Fruit fly (Drosophila melanogaster) whole organism, embryonic: Measurements from ENCODE around the gene CG11843.

ENCODE experiments used
- Awh ChIP-seq: fragments of 200-800 bp; sonication (Bioruptor generic); IDR thresholded peaks from 2 replicates; pipeline ENCODE4, ENCODE4 v1.3.6; 2022; ENCODE audit warnings: missing biosample characterization, missing genetic modification characterization
- Bdp1 ChIP-seq: fragments of 200-800 bp; sonication (Bioruptor generic); optimal IDR thresholded peaks from 3 replicates; lab custom pipeline; 2016; ENCODE audit warnings: missing biosample characterization, missing genetic modification characterization
- Blimp-1 ChIP-seq: fragments of 200-800 bp; sonication (Bioruptor generic); optimal IDR thresholded peaks from 3 replicates; lab custom pipeline; 2018; ENCODE audit warnings: missing biosample characterization, missing genetic modification characterization, mild to moderate bottlenecking, moderate library complexity, missing genetic modification reagents
- CG10274 ChIP-seq: fragments of 200-800 bp; sonication (Bioruptor generic); optimal IDR thresholded peaks from 3 replicates; lab custom pipeline; 2017; ENCODE audit warnings: missing biosample characterization, mild to moderate bottlenecking, missing genetic modification characterization
- CG10543 ChIP-seq: fragments of 200-800 bp; sonication (Bioruptor generic); optimal IDR thresholded peaks from 3 replicates; lab custom pipeline; 2017; ENCODE audit warnings: missing biosample characterization, mild to moderate bottlenecking, missing genetic modification characterization, moderate library complexity
- CG11093 ChIP-seq: fragments of 200-800 bp; sonication (Bioruptor generic); IDR thresholded peaks from 3 replicates; pipeline ENCODE4 v1.3.6; 2022; ENCODE audit warnings: missing biosample characterization, missing genetic modification characterization
- CG11504 ChIP-seq: fragments of 200-800 bp; sonication (Bioruptor generic); optimal IDR thresholded peaks from 3 replicates; lab custom pipeline; 2019; ENCODE audit warnings: missing biosample characterization, mild to moderate bottlenecking, missing genetic modification characterization, moderate library complexity
- CG11696 ChIP-seq: fragments of 200-800 bp; sonication (Bioruptor generic); IDR thresholded peaks from 2 replicates; pipeline ENCODE4 v1.3.6; 2022; ENCODE audit warnings: missing biosample characterization, missing genetic modification characterization
- CG12659 ChIP-seq: fragments of 200-800 bp; sonication (Bioruptor generic); optimal IDR thresholded peaks from 3 replicates; lab custom pipeline; 2017; ENCODE audit warnings: mild to moderate bottlenecking, missing biosample characterization, missing genetic modification reagents, missing genetic modification characterization
- CG14667 ChIP-seq: fragments of 200-800 bp; sonication (Bioruptor generic); IDR thresholded peaks from 2 replicates; pipeline ENCODE4 v1.3.6; 2022; ENCODE audit warnings: missing biosample characterization, missing genetic modification characterization
- CG14710 ChIP-seq: fragments of 200-800 bp; sonication (Bioruptor generic); optimal IDR thresholded peaks from 3 replicates; lab custom pipeline; 2019; ENCODE audit warnings: missing biosample characterization, mild to moderate bottlenecking, missing genetic modification characterization, moderate library complexity
- CG16815 ChIP-seq: fragments of 200-800 bp; sonication (Bioruptor generic); optimal IDR thresholded peaks from 3 replicates; lab custom pipeline; 2017; ENCODE audit warnings: missing biosample characterization, mild to moderate bottlenecking, missing genetic modification characterization
- CG3065 ChIP-seq: fragments of 200-800 bp; sonication (Bioruptor generic); optimal IDR thresholded peaks from 2 replicates; lab custom pipeline; 2016; ENCODE audit warnings: missing biosample characterization, missing genetic modification characterization
- CG31365 ChIP-seq: fragments of 200-800 bp; sonication (Bioruptor generic); optimal IDR thresholded peaks from 2 replicates; lab custom pipeline; 2018; ENCODE audit warnings: missing biosample characterization, mild to moderate bottlenecking, missing genetic modification characterization
- CG31441 ChIP-seq: fragments of 200-800 bp; sonication (Bioruptor generic); IDR thresholded peaks from 2 replicates; pipeline ENCODE4 v1.3.6; 2022; ENCODE audit warnings: missing biosample characterization, missing genetic modification characterization
- CG33557 ChIP-seq: fragments of 200-800 bp; sonication (Bioruptor generic); optimal IDR thresholded peaks from 2 replicates; lab custom pipeline; 2019; ENCODE audit warnings: missing biosample characterization, mild to moderate bottlenecking, missing genetic modification characterization, moderate library complexity
- CG3995 ChIP-seq: fragments of 200-800 bp; sonication (Bioruptor generic); optimal IDR thresholded peaks from 3 replicates; lab custom pipeline; 2016; ENCODE audit warnings: missing biosample characterization, missing genetic modification characterization
- CG4404 ChIP-seq: fragments of 200-800 bp; sonication (Bioruptor generic); IDR thresholded peaks from 2 replicates; pipeline ENCODE4 v1.3.6; 2022; ENCODE audit warnings: missing biosample characterization, missing genetic modification characterization
- CG4424 ChIP-seq: fragments of 200-800 bp; sonication (Bioruptor generic); optimal IDR thresholded peaks from 3 replicates; lab custom pipeline; 2016; ENCODE audit warnings: missing biosample characterization, missing genetic modification characterization
- CG4730 ChIP-seq: fragments of 200-800 bp; sonication (Bioruptor generic); IDR thresholded peaks from 2 replicates; pipeline ENCODE4 v1.3.6; 2022; ENCODE audit warnings: missing biosample characterization, missing genetic modification characterization
- CG6683 ChIP-seq: fragments of 200-800 bp; sonication (Bioruptor generic); optimal IDR thresholded peaks from 2 replicates; lab custom pipeline; 2017; ENCODE audit warnings: missing biosample characterization, mild to moderate bottlenecking, missing genetic modification characterization, missing genetic modification reagents
- CG8290 ChIP-seq, 3 experiments: fragments of 200-800 bp; sonication (Bioruptor generic); optimal IDR thresholded peaks; 2 replicates each; lab custom pipeline; 2016 to 2019; ENCODE audit warnings: missing biosample characterization in 3 of 3, missing genetic modification characterization in 3 of 3, mild to moderate bottlenecking in 2 of 3, moderate library complexity in 1 of 3
- CG8388 ChIP-seq: fragments of 200-800 bp; sonication (Bioruptor generic); optimal IDR thresholded peaks from 2 replicates; lab custom pipeline; 2019; ENCODE audit warnings: missing biosample characterization, mild to moderate bottlenecking, missing genetic modification characterization, moderate library complexity
- CHES-1-like ChIP-seq: fragments of 200-800 bp; sonication (Bioruptor generic); optimal IDR thresholded peaks from 2 replicates; lab custom pipeline; 2016; ENCODE audit warnings: missing biosample characterization, missing genetic modification characterization
- CTCF ChIP-seq: fragments of 200-800 bp; sonication (Bioruptor generic); optimal IDR thresholded peaks from 2 replicates; lab custom pipeline; 2017; ENCODE audit warnings: missing biosample characterization, mild to moderate bottlenecking, missing genetic modification characterization, moderate library complexity
- Dek ChIP-seq: fragments of 200-800 bp; sonication (Bioruptor generic); optimal IDR thresholded peaks from 3 replicates; lab custom pipeline; 2019; ENCODE audit warnings: missing biosample characterization, mild to moderate bottlenecking, missing genetic modification characterization, moderate library complexity
- Dip3 ChIP-seq: fragments of 200-800 bp; sonication (Bioruptor generic); optimal IDR thresholded peaks from 3 replicates; lab custom pipeline; 2016; ENCODE audit warnings: missing biosample characterization, missing genetic modification characterization
- Eip74EF ChIP-seq, 2 experiments: fragments of 200-800 bp in 1 of 2; fragments of >200 bp in 1 of 2; sonication (Bioruptor generic) in 1 of 2; optimal IDR thresholded peaks; 2 replicates each; lab custom pipeline; 2017 to 2019; ENCODE audit warnings: missing biosample characterization in 2 of 2, missing genetic modification characterization in 2 of 2, mild to moderate bottlenecking in 1 of 2, moderate library complexity in 1 of 2
- Ets65A ChIP-seq: fragments of 200-800 bp; sonication (Bioruptor generic); peaks from one replicate; lab custom pipeline; 2016; ENCODE audit warnings: missing biosample characterization, missing genetic modification characterization
- Hand ChIP-seq: fragments of 200-800 bp; sonication (Bioruptor generic); optimal IDR thresholded peaks from 2 replicates; lab custom pipeline; 2017; ENCODE audit warnings: mild to moderate bottlenecking, missing biosample characterization, missing genetic modification reagents, missing genetic modification characterization
- Hr51 ChIP-seq, 2 experiments: fragments of 200-800 bp; sonication (Bioruptor generic); optimal IDR thresholded peaks; 2 replicates in 1 of 2; 3 replicates in 1 of 2; lab custom pipeline; 2016 to 2018; ENCODE audit warnings: missing biosample characterization in 2 of 2, missing genetic modification characterization in 2 of 2, mild to moderate bottlenecking in 1 of 2, moderate library complexity in 1 of 2
- Lpt ChIP-seq: fragments of >200 bp; optimal IDR thresholded peaks from 2 replicates; lab custom pipeline; 2018; ENCODE audit warnings: missing biosample characterization, missing genetic modification characterization
- Myb ChIP-seq: fragments of 200-800 bp; sonication (Bioruptor generic); optimal IDR thresholded peaks from 2 replicates; lab custom pipeline; 2016; ENCODE audit warnings: missing biosample characterization, missing genetic modification characterization
- Oli ChIP-seq: fragments of 200-800 bp; sonication (Bioruptor generic); optimal IDR thresholded peaks from 2 replicates; lab custom pipeline; 2018; ENCODE audit warnings: missing biosample characterization, mild to moderate bottlenecking, missing genetic modification characterization, moderate library complexity
- PHDP ChIP-seq: fragments of 200-800 bp; sonication (Bioruptor generic); optimal IDR thresholded peaks from 3 replicates; lab custom pipeline; 2018; ENCODE audit warnings: missing biosample characterization, mild to moderate bottlenecking, missing genetic modification characterization, moderate library complexity
- Ptx1 ChIP-seq: fragments of 200-800 bp; sonication (Bioruptor generic); IDR thresholded peaks from 2 replicates; pipeline ENCODE4 v1.3.6; 2022; ENCODE audit warnings: missing biosample characterization, missing genetic modification characterization
- Six4 ChIP-seq: fragments of 200-800 bp; sonication (Bioruptor generic); optimal IDR thresholded peaks from 2 replicates; lab custom pipeline; 2016; ENCODE audit warnings: missing biosample characterization, missing genetic modification characterization
- bbx ChIP-seq: fragments of 200-800 bp; sonication (Bioruptor generic); IDR thresholded peaks from 2 replicates; pipeline ENCODE4 v1.3.6; 2022; ENCODE audit warnings: missing biosample characterization, missing genetic modification characterization; ENCODE audit not compliant: partially characterized antibody
- cato ChIP-seq: fragments of 200-800 bp; sonication (Bioruptor generic); optimal IDR thresholded peaks from 2 replicates; lab custom pipeline; 2016; ENCODE audit warnings: missing biosample characterization, missing genetic modification characterization, borderline replicate concordance
- cwo ChIP-seq: fragments of 200-800 bp; sonication (Bioruptor generic); optimal IDR thresholded peaks from 3 replicates; lab custom pipeline; 2017; ENCODE audit warnings: missing biosample characterization, missing genetic modification characterization, mild to moderate bottlenecking, moderate library complexity, missing genetic modification reagents
- exex ChIP-seq: fragments of 200-800 bp; sonication (Bioruptor generic); optimal IDR thresholded peaks from 4 replicates; lab custom pipeline; 2018; ENCODE audit warnings: missing biosample characterization, mild to moderate bottlenecking, missing genetic modification characterization, moderate library complexity
- maf-S ChIP-seq: fragments of 200-800 bp; sonication (Bioruptor generic); optimal IDR thresholded peaks from 2 replicates; lab custom pipeline; 2016; ENCODE audit warnings: missing biosample characterization, missing genetic modification characterization
- ranshi ChIP-seq: fragments of 200-800 bp; sonication (Bioruptor generic); IDR thresholded peaks from 2 replicates; pipeline ENCODE4 v1.3.6; 2022; ENCODE audit warnings: missing biosample characterization, missing genetic modification characterization
- sens ChIP-seq: fragments of 200-800 bp; sonication (Bioruptor generic); peaks from one replicate; lab custom pipeline; 2016; ENCODE audit warnings: missing biosample characterization, missing genetic modification characterization
- sisA ChIP-seq: fragments of 200-800 bp; sonication (Bioruptor generic); IDR thresholded peaks from 2 replicates; pipeline ENCODE4 v1.3.6; 2022; ENCODE audit warnings: missing biosample characterization, missing genetic modification characterization
- tap ChIP-seq: fragments of 200-800 bp; optimal IDR thresholded peaks from 3 replicates; lab custom pipeline; 2019; ENCODE audit warnings: missing biosample characterization, mild to moderate bottlenecking, missing genetic modification characterization, moderate library complexity
- tx ChIP-seq: fragments of 200-800 bp; sonication (Bioruptor generic); optimal IDR thresholded peaks from 2 replicates; lab custom pipeline; 2016; ENCODE audit warnings: missing biosample characterization, missing genetic modification characterization
- unc-4 ChIP-seq: fragments of 200-800 bp; sonication (Bioruptor generic); IDR thresholded peaks from 2 replicates; pipeline ENCODE4 v1.3.6; 2022; ENCODE audit warnings: missing biosample characterization, missing genetic modification characterization; ENCODE audit not compliant: partially characterized antibody

CG11843 gene

DNA sequence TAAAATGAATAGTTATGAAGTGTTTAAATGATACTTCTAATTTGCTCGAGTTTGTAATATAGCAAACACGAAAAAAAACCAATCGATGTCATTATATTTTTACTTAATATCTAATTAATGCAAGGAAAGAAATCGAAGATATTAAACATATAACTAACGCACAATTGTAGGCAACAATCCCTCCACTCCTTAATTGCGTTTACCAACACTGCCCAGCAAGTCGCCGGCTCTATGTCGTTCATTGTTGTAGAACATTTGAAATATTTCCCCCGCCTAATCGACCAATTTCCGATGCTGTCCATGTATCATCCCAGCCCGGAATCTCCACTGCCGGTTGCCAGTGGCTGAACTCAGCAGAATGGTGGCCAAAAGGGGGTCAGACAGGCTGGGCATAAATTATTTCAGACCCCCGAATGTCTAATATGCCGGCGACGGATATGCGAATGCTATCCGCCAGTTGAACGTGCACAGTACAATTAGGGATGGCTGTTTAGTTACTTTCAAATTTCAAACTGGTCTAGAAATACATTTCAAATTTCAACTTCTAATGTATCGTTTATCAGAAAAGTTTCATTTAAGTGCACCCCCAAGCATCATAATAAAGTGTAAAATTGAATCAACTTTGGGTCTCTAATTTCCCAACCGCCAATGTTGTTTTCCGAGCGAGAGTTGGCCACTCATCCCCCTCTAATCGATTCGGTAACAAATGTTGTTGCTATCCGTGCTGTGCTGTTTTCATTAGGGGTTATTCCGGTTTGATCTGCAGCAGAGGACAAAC lies 14.5 kb downstream of the CG11843 start (continued):
- TF ChIP-seq CG4404 (GFP tag; lab: Robert Waterston, UW) (0 out of 2 replicates have a peak, but pooled peaks have one; percentile 31), Hr51 (GFP tag; optimal IDR thresholded peaks at IDR 0.05; lab: Kevin White, UChicago) (peak in 1 of 2 experiments; percentile 47), CG6683 (GFP tag; lab: Kevin White, UChicago) (no peak), CG14710 (tag; lab: Kevin White, UChicago) (peak; percentile 3), Myb (GFP tag; lab: Kevin White, UChicago) (peak; percentile 29), Bdp1 (GFP tag; lab: Kevin White, UChicago) (peak; percentile 1), CG11093 (GFP tag; lab: Robert Waterston, UW) (0 out of 3 replicates have a peak, but pooled peaks have one; percentile 15), ranshi (GFP tag; lab: Robert Waterston, UW) (0 out of 2 replicates have a peak, but pooled peaks have one; percentile 7), exex (tag; lab: Kevin White, UChicago) (peak; percentile 14), Six4 (GFP tag; lab: Kevin White, UChicago) (no peak), CHES-1-like (peak; percentile 25), CG4424 (peak; percentile 32), CG12659 (peak; percentile 26), unc-4 (GFP tag; lab: Robert Waterston, UW) (no peak), tap (tag; lab: Kevin White, UChicago) (peak; percentile 48), Hand (GFP tag; lab: Kevin White, UChicago) (peak; percentile 22), Oli (tag; lab: Kevin White, UChicago) (peak; percentile 49), CG4730 (GFP tag; lab: Robert Waterston, UW) (peak; percentile 45; the same call in 1 of the 2 replicates), Awh (GFP tag; lab: Robert Waterston, UW) (0 out of 2 replicates have a peak, but pooled peaks have one; percentile 31), tx (GFP tag; lab: Kevin White, UChicago) (peak; percentile 29), PHDP (tag; lab: Kevin White, UChicago) (peak; percentile 39), Lpt (GFP tag; lab: Kevin White, UChicago) (no peak), bbx (GFP tag; lab: Robert Waterston, UW) (no peak), CG31365 (tag; lab: Kevin White, UChicago) (peak; percentile 18), Ptx1 (0 out of 2 replicates have a peak, but pooled peaks have one; percentile 38), Dek (tag; lab: Kevin White, UChicago) (peak; percentile 15), sisA (0 out of 2 replicates have a peak, but pooled peaks have one; percentile 26), CG3995 (no peak), CG33557 (GFP tag; lab: Kevin White, UChicago) (no peak), maf-S (GFP tag; lab: Kevin White, UChicago) (peak; percentile 30), CG3065 (no peak), CG31441 (GFP tag; lab: Robert Waterston, UW) (peak; percentile 32; the same call in 1 of the 2 replicates), Ets65A (GFP tag; lab: Kevin White, UChicago) (no peak), CG16815 (GFP tag; lab: Kevin White, UChicago) (no peak), CG11504 (tag; lab: Kevin White, UChicago) (peak; percentile 67), Eip74EF (GFP tag; optimal IDR thresholded peaks at IDR 0.05; lab: Kevin White, UChicago) (no peak), CTCF (GFP tag; lab: Kevin White, UChicago) (no peak), Blimp-1 (GFP tag; lab: Kevin White, UChicago) (peak; percentile 6), CG11696 (GFP tag; lab: Robert Waterston, UW) (peak; percentile 92), CG10543 (GFP tag; lab: Kevin White, UChicago) (no peak), sens (GFP tag; lab: Kevin White, UChicago) (peak; percentile 85), CG8290 (GFP tag; optimal IDR thresholded peaks at IDR 0.05; lab: Kevin White, UChicago) (no peak), CG8290 (tag; optimal IDR thresholded peaks at IDR 0.05; lab: Kevin White, UChicago) (peak in 1 of 2 experiments; percentile 75), CG8388 (GFP tag; lab: Kevin White, UChicago) (peak; percentile 13), cato (no peak), CG10274 (GFP tag; lab: Kevin White, UChicago) (peak; percentile 3), Dip3 (peak; percentile 14), cwo (peak; percentile 36), CG14667 (GFP tag; lab: Robert Waterston, UW) (peak; percentile 8; the same call in 1 of the 2 replicates)
